Fruit fly (Drosophila melanogaster): ENCODE results near the gene Afti.

The Afti gene

DNA sequence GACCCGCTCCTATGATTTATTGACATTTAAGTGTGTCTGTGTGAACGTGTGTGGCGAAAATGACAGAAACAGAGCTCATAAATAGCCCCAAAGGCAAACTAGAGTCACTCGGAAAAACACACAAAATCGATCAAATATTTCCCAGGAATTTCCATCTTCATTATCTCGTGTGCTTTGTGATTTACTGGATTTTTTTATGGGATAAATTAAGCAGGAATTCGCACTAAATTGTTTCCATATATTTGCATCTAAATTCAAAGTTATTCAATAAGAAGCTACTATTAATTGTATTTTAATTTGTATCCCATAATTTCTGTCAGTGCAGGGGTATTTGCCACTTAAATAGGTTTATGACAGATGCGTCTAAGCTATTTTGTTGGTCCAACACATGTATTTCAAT, 6.2 kb upstream of the Afti start (continued):
- TF ChIP-seq CG1024 (GFP tag; IDR thresholded peaks at IDR 0.05) (no peak), B-H1 (GFP tag; IDR thresholded peaks at IDR 0.05) (no peak), zfh1 (GFP tag; IDR thresholded peaks at IDR 0.05) (no peak), nerfin-2 (GFP tag; IDR thresholded peaks at IDR 0.05; ENCODE audit: partially characterized antibody) (no peak), CG4282 (GFP tag; optimal IDR thresholded peaks at IDR 0.05) (no peak), CG4424 (GFP tag; optimal IDR thresholded peaks at IDR 0.05) (peak; percentile 10), pnt (GFP tag; optimal IDR thresholded peaks at IDR 0.05) (no peak), CG14965 (GFP tag; optimal IDR thresholded peaks at IDR 0.05; ENCODE audit: borderline replicate concordance) (no peak), CG2129 (GFP tag; IDR thresholded peaks at IDR 0.05; ENCODE audit: partially characterized antibody) (no peak), CrebB (tag; optimal IDR thresholded peaks at IDR 0.05) (no peak), CG6654 (GFP tag; optimal IDR thresholded peaks at IDR 0.05) (no peak), CG17912 (GFP tag; optimal IDR thresholded peaks at IDR 0.05) (no peak), CG11085 (GFP tag; IDR thresholded peaks at IDR 0.05) (no peak), HLH54F (GFP tag; optimal IDR thresholded peaks at IDR 0.05) (no peak), bcd (GFP tag; optimal IDR thresholded peaks at IDR 0.05) (peak; percentile 12), CG17359 (tag; optimal IDR thresholded peaks at IDR 0.05) (peak; percentile 33), grn (GFP tag; optimal IDR thresholded peaks at IDR 0.05) (no peak), tio (GFP tag; optimal IDR thresholded peaks at IDR 0.05) (no peak), fu2 (GFP tag; optimal IDR thresholded peaks at IDR 0.05) (no peak), CG8478 (optimal IDR thresholded peaks at IDR 0.05) (no peak), CG18011 (GFP tag; optimal IDR thresholded peaks at IDR 0.05) (no peak), CG34376 (GFP tag; optimal IDR thresholded peaks at IDR 0.05) (no peak), CG7271 (tag; optimal IDR thresholded peaks at IDR 0.05) (no peak), zfh2 (GFP tag; optimal IDR thresholded peaks at IDR 0.05) (no peak), H2.0 (GFP tag; IDR thresholded peaks at IDR 0.05) (no peak), en (GFP tag; optimal IDR thresholded peaks at IDR 0.05) (no peak), row (GFP tag; IDR thresholded peaks at IDR 0.05) (peak; percentile 52; the same call in 2 of the 3 replicates), CG15269 (tag; optimal IDR thresholded peaks at IDR 0.05) (peak; percentile 31), CG8281 (tag; optimal IDR thresholded peaks at IDR 0.05) (no peak), Mad (GFP tag; optimal IDR thresholded peaks at IDR 0.05) (no peak), vfl (GFP tag; optimal IDR thresholded peaks at IDR 0.05) (no peak), CG33557 (GFP tag; optimal IDR thresholded peaks at IDR 0.05) (no peak), CG8388 (GFP tag; optimal IDR thresholded peaks at IDR 0.05) (peak; percentile 13), CG12769 (tag; optimal IDR thresholded peaks at IDR 0.05) (no peak), slp2 (GFP tag; optimal IDR thresholded peaks at IDR 0.05) (no peak), HmgD (GFP tag; optimal IDR thresholded peaks at IDR 0.05) (no peak), Fer1 (GFP tag; optimal IDR thresholded peaks at IDR 0.05) (no peak), tap (tag; optimal IDR thresholded peaks at IDR 0.05) (no peak), nerfin-1 (tag; optimal IDR thresholded peaks at IDR 0.05) (no peak), CG6854 (GFP tag; optimal IDR thresholded peaks at IDR 0.05) (no peak), CG14860 (GFP tag; IDR thresholded peaks at IDR 0.05; ENCODE audit: partially characterized antibody) (no peak), Meics (GFP tag; optimal IDR thresholded peaks at IDR 0.05) (no peak), ATbp (GFP tag; optimal IDR thresholded peaks at IDR 0.05) (peak; percentile 15), ind (GFP tag; optimal IDR thresholded peaks at IDR 0.05) (no peak), trh (GFP tag; optimal IDR thresholded peaks at IDR 0.05) (no peak), dm (GFP tag; optimal IDR thresholded peaks at IDR 0.05) (no peak), ro (GFP tag; IDR thresholded peaks at IDR 0.05) (no peak), Eip74EF (GFP tag; optimal IDR thresholded peaks at IDR 0.05) (no peak), CG1792 (GFP tag; optimal IDR thresholded peaks at IDR 0.05) (no peak), Stat92E (GFP tag; optimal IDR thresholded peaks at IDR 0.05) (no peak), pita (GFP tag; optimal IDR thresholded peaks at IDR 0.05) (no peak), emc (GFP tag; optimal IDR thresholded peaks at IDR 0.05) (no peak)

Measured in whole organism, embryonic.